Worm (Caenorhabditis elegans): Measurements from ENCODE around the gene clec-151.

Gene clec-151

ce11 chrIII:4600139-4600762, 28.0 kb upstream of the clec-151 start, which contains the start of gene mab-21:
Gene mab-21, plus strand, starts transcription at chrIII:4600753.
- peak; percentile 26 for TF ChIP-seq nhr-129 (tag; optimal IDR thresholded peaks at IDR 0.05)
- no peak for TF ChIP-seq unc-62 (GFP tag; optimal IDR thresholded peaks at IDR 0.05)
- TF ChIP-seq mbf-1 (tag; optimal IDR thresholded peaks at IDR 0.05) = no peak
- no peak for TF ChIP-seq sma-3 (GFP tag; optimal IDR thresholded peaks at IDR 0.05)
- peak; percentile 35 for TF ChIP-seq sma-9 (GFP tag; optimal IDR thresholded peaks at IDR 0.05)
- TF ChIP-seq sma-9 (tag; optimal IDR thresholded peaks at IDR 0.05) = no peak
- no peak for TF ChIP-seq nhr-12 (tag; optimal IDR thresholded peaks at IDR 0.05)
- TF ChIP-seq nhr-23 (tag; optimal IDR thresholded peaks at IDR 0.05) = no peak
- TF ChIP-seq lsy-2 (tag; optimal IDR thresholded peaks at IDR 0.05) = peak in 1 of 2 experiments; percentile 26
- TF ChIP-seq F13H6.1 (tag; optimal IDR thresholded peaks at IDR 0.05) = peak; percentile 61
- peak; percentile 34 for TF ChIP-seq sem-4 (tag; optimal IDR thresholded peaks at IDR 0.05)
- peak; percentile 12 for TF ChIP-seq fos-1 (tag; optimal IDR thresholded peaks at IDR 0.05)
- no peak for TF ChIP-seq elt-1 (tag; optimal IDR thresholded peaks at IDR 0.05)
- no peak for TF ChIP-seq ceh-82 (tag; optimal IDR thresholded peaks at IDR 0.05)

ce11 chrIII:4601286-4601685, 27.0 kb upstream of the clec-151 start:
- TF ChIP-seq nhr-237 (tag; optimal IDR thresholded peaks at IDR 0.05) = no peak
- no peak for TF ChIP-seq nhr-129 (tag; optimal IDR thresholded peaks at IDR 0.05)
- no peak for TF ChIP-seq nhr-25 (tag; optimal IDR thresholded peaks at IDR 0.05)
- TF ChIP-seq ZK546.5 (tag; optimal IDR thresholded peaks at IDR 0.05) = no peak
- TF ChIP-seq crh-2 (tag; optimal IDR thresholded peaks at IDR 0.05) = no peak
- no peak for TF ChIP-seq ama-1 (optimal IDR thresholded peaks at IDR 0.05)
- TF ChIP-seq elt-3 (tag; optimal IDR thresholded peaks at IDR 0.05) = no peak

DNA sequence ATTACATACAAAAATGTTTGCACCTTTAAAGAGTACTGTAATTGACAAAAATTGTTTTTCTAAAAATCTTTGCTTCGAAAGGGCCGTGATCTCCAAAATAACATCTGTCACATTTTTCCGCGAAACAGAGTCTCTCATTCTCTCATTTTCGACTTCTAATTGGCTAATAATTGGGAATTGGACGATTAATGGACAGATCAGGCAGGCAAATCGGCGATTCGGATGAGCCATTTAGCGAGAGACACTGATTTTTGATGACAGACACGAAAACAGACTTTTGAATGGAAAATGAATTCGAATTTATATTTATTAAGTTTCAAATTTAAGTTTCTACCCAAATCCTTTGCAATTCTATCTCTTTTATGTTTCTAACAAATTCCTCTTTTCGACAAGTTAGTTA, 24.4 kb upstream of the clec-151 start:
- no peak for TF ChIP-seq C34F6.9 (tag; optimal IDR thresholded peaks at IDR 0.05)
- TF ChIP-seq mdl-1 (tag; optimal IDR thresholded peaks at IDR 0.05) = no peak
- TF ChIP-seq unc-55 (GFP tag; optimal IDR thresholded peaks at IDR 0.05) = no peak
- TF ChIP-seq F13H6.1 (tag; optimal IDR thresholded peaks at IDR 0.05) = no peak
- TF ChIP-seq nhr-11 (tag; optimal IDR thresholded peaks at IDR 0.05) = no peak
- TF ChIP-seq dmd-4 (tag; optimal IDR thresholded peaks at IDR 0.05) = no peak
- TF ChIP-seq nhr-6 (tag; optimal IDR thresholded peaks at IDR 0.05) = no peak
- no peak for TF ChIP-seq crh-2 (tag; optimal IDR thresholded peaks at IDR 0.05)
- TF ChIP-seq egl-27 (tag; optimal IDR thresholded peaks at IDR 0.05) = no peak
- TF ChIP-seq ZK546.5 (tag; optimal IDR thresholded peaks at IDR 0.05) = no peak
- TF ChIP-seq ceh-82 (tag; optimal IDR thresholded peaks at IDR 0.05) = no peak
- no peak for TF ChIP-seq sma-3 (GFP tag; optimal IDR thresholded peaks at IDR 0.05)
- no peak for TF ChIP-seq lin-13 (GFP tag; optimal IDR thresholded peaks at IDR 0.05)
- no peak for TF ChIP-seq lin-39 (tag; optimal IDR thresholded peaks at IDR 0.05)
- no peak for TF ChIP-seq nhr-10 (tag; optimal IDR thresholded peaks at IDR 0.05)
- no peak for TF ChIP-seq nhr-21 (tag; optimal IDR thresholded peaks at IDR 0.05)

- peak; percentile 65 for TF ChIP-seq C34F6.9 (tag; optimal IDR thresholded peaks at IDR 0.05)
- TF ChIP-seq unc-55 (GFP tag; optimal IDR thresholded peaks at IDR 0.05) = peak; percentile 36
- TF ChIP-seq nhr-237 (tag; optimal IDR thresholded peaks at IDR 0.05) = no peak
- TF ChIP-seq nhr-25 (tag; optimal IDR thresholded peaks at IDR 0.05) = peak; percentile 47
- TF ChIP-seq nhr-129 (tag; optimal IDR thresholded peaks at IDR 0.05) = peak; percentile 7
- TF ChIP-seq nhr-12 (tag; optimal IDR thresholded peaks at IDR 0.05) = no peak
- peak in 1 of 2 experiments; percentile 36 for TF ChIP-seq lsy-2 (tag; optimal IDR thresholded peaks at IDR 0.05)
- peak; percentile 50 for TF ChIP-seq sma-9 (GFP tag; optimal IDR thresholded peaks at IDR 0.05)
- TF ChIP-seq sma-9 (tag; optimal IDR thresholded peaks at IDR 0.05) = no peak
- TF ChIP-seq F13H6.1 (tag; optimal IDR thresholded peaks at IDR 0.05) = peak; percentile 30
Measured at ce11 chrIII:4612334-4612953, 15.8 kb upstream of the clec-151 start, which contains the start of gene sel-2. Gene sel-2, minus strand, starts transcription at chrIII:4612384.

DNA sequence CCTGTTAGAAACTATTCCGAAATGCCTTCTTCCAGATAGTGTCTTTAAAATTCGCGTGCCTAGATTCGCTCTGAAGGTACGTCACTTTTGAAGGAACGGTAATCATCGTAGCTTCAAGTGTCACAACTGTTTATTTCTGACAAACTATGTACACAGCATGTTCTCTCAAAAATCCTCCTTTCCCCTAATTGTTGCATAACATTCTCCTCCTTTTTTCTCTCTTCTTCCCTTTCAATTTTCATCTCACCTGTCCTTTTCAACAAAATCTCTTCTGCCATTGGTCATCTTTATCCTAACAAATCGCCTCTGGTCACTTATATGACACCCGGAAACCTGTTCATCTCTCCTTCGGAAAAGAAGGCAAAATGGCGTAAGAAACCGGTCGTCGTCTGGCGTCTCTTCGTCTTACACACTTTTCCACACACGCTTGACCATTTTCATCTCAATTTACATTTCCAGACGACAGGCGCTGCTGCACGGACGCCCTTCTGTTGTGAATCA, 12.1 kb upstream of the clec-151 start, which contains the start of gene lips-3:
TSS of gene lips-3 (plus strand) at position 458 of the 501 bp plus-strand sequence.
- peak; percentile 35 for TF ChIP-seq nhr-25 (tag; optimal IDR thresholded peaks at IDR 0.05)
- TF ChIP-seq zag-1 (tag; optimal IDR thresholded peaks at IDR 0.05) = no peak
- no peak for TF ChIP-seq lsy-2 (tag; optimal IDR thresholded peaks at IDR 0.05)
- TF ChIP-seq lin-39 (tag; optimal IDR thresholded peaks at IDR 0.05) = no peak

Measured in whole organism, L2 larva.